Worm (Caenorhabditis elegans): ENCODE results near the gene amt-1.

amt-1 gene

DNA sequence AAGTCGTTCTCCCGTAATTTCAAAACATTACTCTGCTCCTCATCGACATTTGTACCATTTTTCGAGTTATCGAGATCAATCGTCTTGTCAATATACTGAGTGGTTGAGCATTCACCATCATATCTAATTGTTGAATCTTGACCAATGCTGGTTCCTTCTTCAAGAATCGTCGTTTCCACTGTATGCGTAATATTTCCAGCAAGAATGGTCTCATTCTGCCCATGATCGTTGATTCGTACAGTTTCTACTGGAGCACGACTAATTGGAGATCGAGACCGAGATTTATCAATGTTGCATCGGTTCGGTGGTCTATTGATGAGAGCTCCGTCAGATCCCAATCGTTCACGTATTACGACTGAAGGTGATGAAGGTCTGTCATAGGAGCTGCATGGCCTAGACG, 28.3 kb downstream of the amt-1 start:
- no peak for TF ChIP-seq unc-62 (GFP tag; optimal IDR thresholded peaks at IDR 0.05)

DNA sequence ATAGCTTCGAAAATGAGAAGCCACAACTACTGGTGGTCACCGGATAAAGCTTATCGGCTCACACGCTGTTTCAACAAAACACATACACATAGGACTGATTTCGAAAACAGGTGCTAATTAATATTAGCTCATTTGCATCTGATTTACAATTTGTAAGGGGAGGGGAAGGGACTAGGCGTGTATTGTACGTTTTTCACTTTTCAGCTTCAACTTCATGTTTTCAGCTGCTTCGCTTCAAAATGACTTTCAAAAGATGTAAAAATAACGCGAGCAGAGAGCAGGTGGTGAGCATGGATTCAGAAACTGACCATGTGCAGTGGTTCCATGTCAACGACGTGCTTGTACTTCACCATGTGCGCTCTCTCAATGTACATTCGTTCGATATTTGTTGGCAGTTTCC, 29.8 kb downstream of the amt-1 start:
- no peak for TF ChIP-seq unc-62 (GFP tag; optimal IDR thresholded peaks at IDR 0.05)

DNA sequence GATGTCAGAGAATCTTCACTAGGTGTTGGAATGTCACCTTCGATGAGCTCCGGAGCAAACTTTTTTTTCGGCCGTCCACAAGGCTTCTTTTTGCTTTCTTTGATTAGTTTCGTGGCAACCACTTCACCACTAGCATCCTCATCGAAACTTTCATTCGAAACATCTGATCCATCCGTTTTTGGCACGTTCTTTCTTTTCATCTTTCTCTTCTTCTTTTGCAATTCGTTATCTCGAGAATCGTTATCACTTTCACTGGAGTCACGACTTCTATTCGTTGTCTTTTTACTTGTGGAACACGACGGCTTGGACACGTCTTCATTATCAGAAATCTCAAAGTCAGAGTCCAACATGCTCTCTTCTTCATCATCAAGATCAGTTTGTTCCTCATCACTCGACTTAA, 32.9 kb downstream of the amt-1 start:
- no peak for TF ChIP-seq unc-62 (GFP tag; optimal IDR thresholded peaks at IDR 0.05)

DNA sequence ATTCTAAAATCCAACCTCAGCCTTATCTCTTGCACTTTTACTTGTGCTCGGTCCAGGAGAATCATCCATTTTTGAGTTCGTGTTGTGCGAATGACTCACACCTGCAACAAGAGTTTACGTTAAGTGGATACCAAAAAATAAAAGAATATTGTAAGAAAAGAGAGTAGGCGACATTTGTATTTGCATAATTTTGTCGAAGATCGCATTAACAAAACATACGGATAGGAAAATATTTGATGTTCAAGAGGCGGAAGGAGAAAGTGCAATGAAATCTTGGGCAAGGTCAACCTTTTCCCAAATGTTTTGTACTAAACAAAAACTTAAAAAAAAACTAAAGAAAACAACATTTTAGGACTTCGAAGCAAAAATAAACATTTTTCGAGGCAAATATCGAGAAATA, 34.6 kb downstream of the amt-1 start, which contains the start of gene spat-3:
Gene spat-3 (minus strand): TSS at position 101 of the 400 bp plus-strand sequence.
- TF ChIP-seq unc-62 (GFP tag; optimal IDR thresholded peaks at IDR 0.05): no peak

DNA sequence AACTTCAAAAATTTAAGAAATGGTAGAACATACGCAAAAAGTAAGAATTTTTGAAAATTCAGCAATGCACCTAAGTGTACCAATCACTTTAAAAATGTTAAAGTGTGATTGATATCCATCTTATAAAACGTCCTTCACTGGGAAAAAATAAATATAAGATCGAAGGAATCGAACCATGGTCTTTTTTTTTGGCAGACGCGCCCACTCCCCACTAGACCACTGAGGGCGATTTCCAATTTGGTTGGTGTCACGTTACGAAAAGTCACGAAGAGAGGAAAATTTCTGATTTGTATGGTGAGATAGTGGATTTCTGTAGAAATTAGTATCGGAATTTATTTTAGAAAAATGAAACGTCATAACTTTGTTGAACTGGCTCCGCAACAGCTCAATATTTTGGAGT, 36.1 kb downstream of the amt-1 start:
- TF ChIP-seq unc-62 (GFP tag; optimal IDR thresholded peaks at IDR 0.05): no peak

DNA sequence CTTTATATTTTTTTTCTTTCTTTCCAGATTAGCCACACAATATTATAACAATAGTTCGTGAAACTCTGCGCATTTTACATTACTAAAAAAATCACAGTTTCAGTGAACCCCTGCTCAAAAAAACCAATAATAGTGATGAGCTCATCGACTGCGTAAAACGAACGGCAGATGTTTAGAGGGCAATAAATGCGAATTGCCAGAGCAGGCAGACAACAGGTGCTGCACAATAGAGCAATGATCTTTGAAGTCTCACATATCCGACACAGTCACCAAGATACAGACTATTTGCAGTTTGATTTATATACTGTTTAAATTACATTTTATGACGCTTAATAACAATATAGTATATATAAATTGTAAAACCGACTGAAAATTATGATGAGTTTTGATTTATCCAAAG, 38.4 kb downstream of the amt-1 start:
- TF ChIP-seq unc-62 (GFP tag; optimal IDR thresholded peaks at IDR 0.05): no peak

DNA sequence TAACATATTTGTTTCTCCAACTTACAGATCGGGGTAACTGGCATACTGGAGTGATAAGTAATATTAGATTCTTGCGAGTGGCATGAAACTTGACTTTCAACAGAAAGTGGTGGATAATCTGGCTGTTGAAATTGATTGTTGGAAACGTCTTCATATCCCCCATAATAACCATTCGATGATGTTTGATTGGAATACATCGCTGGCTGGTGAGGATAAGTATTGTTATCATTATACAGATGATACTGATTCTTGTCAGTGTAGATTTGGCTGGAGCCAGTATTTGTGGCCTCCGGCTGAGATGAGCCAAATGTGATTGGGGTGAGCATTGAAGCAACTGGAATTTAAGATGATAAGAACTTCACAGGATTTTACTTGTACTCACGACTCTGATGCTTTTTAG, 43.8 kb downstream of the amt-1 start:
- no peak for TF ChIP-seq unc-62 (GFP tag; optimal IDR thresholded peaks at IDR 0.05)

DNA sequence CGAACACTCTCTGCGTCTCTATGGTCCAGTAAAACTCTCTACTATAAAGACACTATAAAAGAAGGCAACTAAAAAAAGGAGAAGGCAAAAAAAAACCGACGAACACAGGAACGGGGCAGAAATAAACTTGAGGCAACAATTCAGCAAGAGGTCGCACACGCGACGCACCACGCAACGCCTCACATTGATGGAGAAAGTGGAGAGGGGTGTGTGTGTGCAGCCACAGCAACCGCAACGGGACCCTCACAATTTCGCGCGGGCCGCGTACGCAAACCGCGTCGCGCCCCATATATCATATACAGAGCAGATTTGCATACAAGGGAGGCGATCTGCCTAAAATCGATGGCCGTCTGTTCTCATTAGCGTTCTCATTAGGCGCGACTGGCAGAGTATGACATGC, 45.6 kb downstream of the amt-1 start:
- no peak for TF ChIP-seq unc-62 (GFP tag; optimal IDR thresholded peaks at IDR 0.05)

DNA sequence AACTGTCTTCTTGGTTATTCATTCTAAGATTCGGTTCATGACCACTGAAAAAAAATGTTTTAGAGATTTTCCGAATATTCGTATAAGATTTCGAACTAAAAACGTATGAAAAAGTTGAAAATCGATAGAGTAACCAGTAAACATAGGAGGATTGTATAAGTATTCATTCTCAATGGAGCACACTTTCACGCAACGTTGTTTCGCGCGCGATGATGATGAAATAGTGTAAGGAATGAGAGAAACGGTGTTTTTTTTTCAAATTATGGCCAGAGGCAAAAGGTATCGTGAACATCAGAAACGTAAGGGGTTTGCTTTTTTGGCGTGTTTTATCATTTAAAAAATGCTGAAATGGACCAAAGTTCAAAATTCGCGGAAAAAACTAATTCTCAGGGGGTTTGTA, 48.3 kb downstream of the amt-1 start, which contains the start of gene pqn-65:
Gene pqn-65 (minus strand): TSS at position 54 of the 400 bp plus-strand sequence.
- TF ChIP-seq unc-62 (GFP tag; optimal IDR thresholded peaks at IDR 0.05): no peak

DNA sequence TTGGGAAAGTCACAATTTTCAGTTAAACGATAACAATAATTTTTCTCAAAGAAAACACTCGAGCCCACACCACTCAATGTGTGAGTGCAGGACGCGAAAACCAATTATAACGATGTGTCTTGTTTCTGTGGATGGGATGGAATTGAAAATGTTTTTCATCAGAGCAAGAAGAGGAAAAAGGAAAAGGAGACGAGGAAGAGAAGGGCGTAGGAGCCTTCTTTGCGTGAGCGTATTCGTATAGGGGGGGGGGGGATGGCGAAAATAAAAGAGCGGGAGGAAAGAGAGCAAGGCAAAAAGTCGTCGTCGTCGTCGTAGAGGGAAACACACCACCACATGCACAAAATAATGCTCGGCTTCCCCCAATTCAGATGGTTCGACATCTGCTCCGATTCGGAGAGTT, 48.8 kb downstream of the amt-1 start:
- no peak for TF ChIP-seq unc-62 (GFP tag; optimal IDR thresholded peaks at IDR 0.05)

DNA sequence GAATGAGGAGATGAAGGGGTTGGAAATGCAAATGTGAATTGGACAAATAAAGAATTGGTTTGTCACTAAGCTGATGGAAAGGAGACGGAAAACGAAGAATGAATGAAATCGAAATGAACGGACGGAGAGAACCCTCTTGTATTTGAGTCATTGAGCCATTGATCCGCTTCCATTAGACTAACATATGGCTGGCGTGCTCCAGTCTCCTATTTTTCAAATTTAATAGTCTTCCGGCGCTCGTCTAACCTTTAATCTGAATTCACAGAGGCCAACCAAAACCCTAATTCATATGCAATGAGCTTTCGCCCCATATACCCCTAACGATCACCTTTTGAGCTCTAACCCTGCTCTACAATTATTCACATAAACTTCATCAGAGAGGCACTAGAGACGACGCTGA, 50.8 kb downstream of the amt-1 start, which contains the start of gene C46C11.3:
Gene C46C11.3 (plus strand): TSS at position 301 of the 400 bp plus-strand sequence.
- no peak for TF ChIP-seq unc-62 (GFP tag; optimal IDR thresholded peaks at IDR 0.05)

All from whole organism, dauer.